Fruit fly (Drosophila melanogaster): ENCODE measurements around the gene CG12725.

Gene CG12725

DNA sequence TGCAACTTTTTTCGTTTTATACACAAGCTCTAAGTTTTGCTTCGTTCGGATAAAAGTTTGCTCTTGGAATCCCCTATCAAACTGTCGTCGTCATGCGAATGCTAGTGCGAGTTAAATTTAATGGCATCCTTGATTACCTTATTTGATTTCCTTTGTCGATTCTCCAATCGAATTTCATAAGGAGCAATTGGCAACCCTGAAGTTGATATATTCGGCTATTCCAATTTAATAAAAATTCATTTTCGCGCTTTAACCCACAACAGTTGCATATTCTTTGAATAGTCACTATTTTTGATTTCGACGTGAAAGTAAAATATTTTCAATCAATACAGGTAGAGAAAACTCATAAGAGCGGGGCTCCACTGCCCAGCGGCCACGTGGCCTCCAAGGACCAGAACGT lies at the start of gene CG12725:
Gene CG12725, minus strand, starts transcription at position 101 of the 400 bp plus-strand sequence.
- TF ChIP-seq OdsH (GFP tag; optimal IDR thresholded peaks at IDR 0.05) (no peak), usp (GFP tag; optimal IDR thresholded peaks at IDR 0.05) (no peak), dl (GFP tag; optimal IDR thresholded peaks at IDR 0.05; ENCODE audit: insufficient read depth in 1 of 2, partially characterized antibody in 2 of 2) (no peak), CG32264 (GFP tag; optimal IDR thresholded peaks at IDR 0.05) (no peak)

DNA sequence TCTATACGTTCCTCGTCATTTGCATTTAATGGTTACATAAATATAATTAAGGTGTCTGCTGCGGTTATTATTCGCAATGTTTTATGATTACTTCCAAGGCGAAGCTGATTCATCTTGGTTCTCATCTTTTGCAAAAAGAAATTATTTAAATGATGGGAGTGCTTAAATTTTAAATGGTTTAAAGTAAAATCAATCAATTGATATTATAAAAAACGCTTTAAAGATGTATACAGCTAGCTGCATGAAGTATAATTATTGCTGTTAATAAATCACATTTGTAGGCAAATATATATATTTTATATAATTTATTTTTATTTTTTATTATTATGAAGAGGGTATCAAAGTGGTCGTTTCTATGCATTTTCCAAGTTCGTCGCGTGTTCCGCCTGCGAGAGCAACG lies 48.1 kb upstream of the CG12725 start:
- TF ChIP-seq Abd-B (GFP tag; optimal IDR thresholded peaks at IDR 0.05): no peak
- TF ChIP-seq br (GFP tag; optimal IDR thresholded peaks at IDR 0.05): no peak
- no peak for TF ChIP-seq h (GFP tag; optimal IDR thresholded peaks at IDR 0.05)
- no peak for TF ChIP-seq sv (GFP tag; optimal IDR thresholded peaks at IDR 0.05)
- no peak for TF ChIP-seq foxo (GFP tag; optimal IDR thresholded peaks at IDR 0.05)
- no peak for TF ChIP-seq woc (GFP tag; optimal IDR thresholded peaks at IDR 0.05)
- TF ChIP-seq N (GFP tag; optimal IDR thresholded peaks at IDR 0.05): no peak
- TF ChIP-seq Jra (GFP tag; optimal IDR thresholded peaks at IDR 0.05): no peak
- TF ChIP-seq OdsH (GFP tag; optimal IDR thresholded peaks at IDR 0.05): no peak
- TF ChIP-seq CrebA (GFP tag; optimal IDR thresholded peaks at IDR 0.05; ENCODE audit: borderline replicate concordance): no peak
- TF ChIP-seq brk (GFP tag; optimal IDR thresholded peaks at IDR 0.05): no peak
- no peak for TF ChIP-seq psq (GFP tag; optimal IDR thresholded peaks at IDR 0.05)
- no peak for TF ChIP-seq ey (GFP tag; optimal IDR thresholded peaks at IDR 0.05)
- TF ChIP-seq rgr (GFP tag; optimal IDR thresholded peaks at IDR 0.05): no peak
- no peak for TF ChIP-seq Mio (GFP tag; optimal IDR thresholded peaks at IDR 0.05)
- TF ChIP-seq tai (GFP tag; optimal IDR thresholded peaks at IDR 0.05): no peak
- no peak for TF ChIP-seq Sp1 (GFP tag; optimal IDR thresholded peaks at IDR 0.05)
- TF ChIP-seq fru (GFP tag; optimal IDR thresholded peaks at IDR 0.05): no peak
- no peak for TF ChIP-seq Hr78 (GFP tag; optimal IDR thresholded peaks at IDR 0.05)

DNA sequence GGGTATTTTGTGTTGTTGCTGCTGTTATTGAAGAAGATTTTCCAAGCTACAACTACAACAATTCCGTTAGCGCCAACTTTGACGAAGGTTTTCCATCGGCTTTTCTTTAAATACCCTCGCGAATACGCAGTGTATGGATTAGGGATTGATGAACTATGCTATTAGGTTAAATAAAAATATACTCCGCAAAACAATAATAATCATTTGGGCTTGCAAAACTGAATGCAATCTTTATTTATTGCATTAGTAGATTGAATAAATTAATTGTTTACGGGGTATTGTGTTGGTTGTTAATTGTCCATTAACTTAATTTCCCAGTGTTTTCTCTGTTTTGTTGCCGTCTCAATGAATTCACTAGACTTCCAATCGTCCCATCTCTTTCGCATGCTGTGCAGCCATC lies 44.8 kb upstream of the CG12725 start:
- TF ChIP-seq HLH106 (tag; optimal IDR thresholded peaks at IDR 0.05): no peak
- TF ChIP-seq lola (GFP tag; optimal IDR thresholded peaks at IDR 0.05): no peak
- TF ChIP-seq OdsH (GFP tag; optimal IDR thresholded peaks at IDR 0.05): no peak
- no peak for TF ChIP-seq sv (GFP tag; optimal IDR thresholded peaks at IDR 0.05)
- TF ChIP-seq woc (GFP tag; optimal IDR thresholded peaks at IDR 0.05): no peak
- TF ChIP-seq Myc (optimal IDR thresholded peaks at IDR 0.05): no peak
- TF ChIP-seq pan (optimal IDR thresholded peaks at IDR 0.05): no peak
- TF ChIP-seq GATAd (GFP tag; optimal IDR thresholded peaks at IDR 0.05): no peak
- TF ChIP-seq CrebA (GFP tag; optimal IDR thresholded peaks at IDR 0.05; ENCODE audit: borderline replicate concordance): no peak
- no peak for TF ChIP-seq Hnf4 (GFP tag; optimal IDR thresholded peaks at IDR 0.05)
- TF ChIP-seq fru (GFP tag; optimal IDR thresholded peaks at IDR 0.05): no peak
- TF ChIP-seq N (GFP tag; optimal IDR thresholded peaks at IDR 0.05): no peak
- no peak for TF ChIP-seq Hr83 (GFP tag; optimal IDR thresholded peaks at IDR 0.05; ENCODE audit: poor library complexity, severe bottlenecking)
- no peak for TF ChIP-seq br (GFP tag; optimal IDR thresholded peaks at IDR 0.05)
- no peak for TF ChIP-seq rgr (GFP tag; optimal IDR thresholded peaks at IDR 0.05)
- TF ChIP-seq usp (GFP tag; optimal IDR thresholded peaks at IDR 0.05): no peak
- no peak for TF ChIP-seq dl (GFP tag; optimal IDR thresholded peaks at IDR 0.05; ENCODE audit: insufficient read depth in 1 of 2, partially characterized antibody in 2 of 2)
- TF ChIP-seq jim (GFP tag; optimal IDR thresholded peaks at IDR 0.05): no peak
- no peak for TF ChIP-seq CG32264 (GFP tag; optimal IDR thresholded peaks at IDR 0.05)
- no peak for TF ChIP-seq dmrt93B (GFP tag; optimal IDR thresholded peaks at IDR 0.05)

DNA sequence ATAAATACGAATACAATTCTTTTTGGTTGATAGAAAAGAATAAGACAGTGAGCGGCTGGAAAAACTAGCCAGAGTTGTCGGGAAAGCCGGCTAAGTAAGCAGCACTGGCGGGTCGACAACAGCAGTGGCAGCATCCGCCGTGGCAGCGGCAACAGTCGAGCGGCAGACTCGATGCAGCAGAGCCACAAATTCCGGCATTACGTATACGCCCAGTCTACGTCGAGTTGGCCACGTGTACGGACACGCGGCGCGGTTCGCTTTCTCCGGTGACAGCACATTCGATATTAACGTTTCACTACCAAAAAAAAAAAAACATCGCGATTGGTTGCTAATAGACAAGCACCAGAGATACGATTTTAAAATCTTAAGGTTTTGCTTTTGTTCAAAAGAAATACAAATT lies 43.0 kb upstream of the CG12725 start, which contains the start of gene Neto:
Gene Neto, plus strand, starts transcription at position 209 of the 400 bp plus-strand sequence.
- TF ChIP-seq tai (GFP tag; optimal IDR thresholded peaks at IDR 0.05): no peak

DNA sequence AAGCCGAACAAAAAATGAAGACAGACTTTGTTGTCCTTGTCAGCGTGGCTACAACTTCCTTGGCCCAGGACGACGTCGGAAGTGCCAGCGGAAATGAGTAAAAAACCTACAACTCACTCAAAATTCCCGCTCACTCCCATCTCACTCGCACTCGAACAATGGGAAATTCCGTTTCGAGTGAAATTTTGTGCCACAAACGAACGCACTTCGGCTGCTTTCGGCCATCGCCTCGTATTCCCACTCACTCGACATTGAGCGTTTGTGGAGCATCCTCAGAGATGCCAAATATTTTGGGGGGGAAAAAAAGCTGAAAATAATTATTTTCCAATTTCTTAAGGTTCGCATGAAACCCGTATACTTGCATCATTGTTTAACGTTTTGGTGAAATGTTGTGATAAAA lies 42.0 kb upstream of the CG12725 start:
- TF ChIP-seq dl (GFP tag; optimal IDR thresholded peaks at IDR 0.05; ENCODE audit: insufficient read depth in 1 of 2, partially characterized antibody in 2 of 2) (no peak), Hr78 (GFP tag; optimal IDR thresholded peaks at IDR 0.05) (no peak), GATAd (GFP tag; optimal IDR thresholded peaks at IDR 0.05) (no peak), Jra (GFP tag; optimal IDR thresholded peaks at IDR 0.05) (no peak), rgr (GFP tag; optimal IDR thresholded peaks at IDR 0.05) (no peak), br (GFP tag; optimal IDR thresholded peaks at IDR 0.05) (no peak), brk (GFP tag; optimal IDR thresholded peaks at IDR 0.05) (no peak), tai (GFP tag; optimal IDR thresholded peaks at IDR 0.05) (no peak), fru (GFP tag; optimal IDR thresholded peaks at IDR 0.05) (no peak), Vsx2 (GFP tag; optimal IDR thresholded peaks at IDR 0.05; ENCODE audit: partially characterized antibody) (no peak), woc (GFP tag; optimal IDR thresholded peaks at IDR 0.05) (no peak), jim (GFP tag; optimal IDR thresholded peaks at IDR 0.05) (no peak), dmrt93B (GFP tag; optimal IDR thresholded peaks at IDR 0.05) (no peak), sv (GFP tag; optimal IDR thresholded peaks at IDR 0.05) (no peak), ey (GFP tag; optimal IDR thresholded peaks at IDR 0.05) (no peak)

Measured in whole organism, wandering third instar larva.